Worm (Caenorhabditis elegans) whole organism, L1 larva: ENCODE measurements around the gene C03C10.7.

Experiments
- lsy-2 ChIP-seq, 2 experiments: fragments of 150-350 bp; optimal IDR thresholded peaks; 2 replicates each; lab custom pipeline; 2014; ENCODE audit warnings: missing biosample characterization in 2 of 2, missing genetic modification characterization in 2 of 2
- mdl-1 ChIP-seq, 2 experiments: fragments of 150-350 bp; optimal IDR thresholded peaks; 2 replicates each; lab custom pipeline; 2014 to 2017; ENCODE audit warnings: missing biosample characterization in 2 of 2, missing genetic modification characterization in 2 of 2, inconsistent platforms in 1 of 2
- unc-86 ChIP-seq: sonication (generic microtip); optimal IDR thresholded peaks from 2 replicates; lab custom pipeline; 2016; ENCODE audit warnings: missing genetic modification characterization, missing compliant biosample characterization

ce11 chrIII:4107929-4108520 lies 12.2 kb downstream of the C03C10.7 start:
- TF ChIP-seq lsy-2 (tag; optimal IDR thresholded peaks at IDR 0.05; lab: Kevin White, UChicago) (no peak), mdl-1 (tag; optimal IDR thresholded peaks at IDR 0.05; lab: Kevin White, UChicago) (no peak), unc-86 (tag; lab: Kevin White, UChicago) (no peak)
